Comparison of ENCODE assay signal across 1 fruit fly cellular context in genomic region chrX:9685568-9686413, dm6.
TF ChIP-seq lines count a peak whose summit lies in the region.

No protein-coding gene starts in this region.

TF ChIP-seq in whole organism, embryonic, 481 proteins besides CTCF, POLR2A, EP300 and RAD21 (continued from another document):
- TF ChIP-seq CG1602 (GFP tag; optimal IDR thresholded peaks at IDR 0.05; lab: Kevin White, UChicago) (peak; percentile 41), CG14860 (GFP tag; IDR thresholded peaks at IDR 0.05; lab: Robert Waterston, UW; ENCODE audit: partially characterized antibody) (no peak), CG7963 (GFP tag; IDR thresholded peaks at IDR 0.05; lab: Robert Waterston, UW; ENCODE audit: partially characterized antibody) (peak; percentile 39; the same call in 1 of the 3 replicates), CG8089 (GFP tag; optimal IDR thresholded peaks at IDR 0.05; lab: Kevin White, UChicago) (peak; percentile 5), Awh (GFP tag; IDR thresholded peaks at IDR 0.05; lab: Robert Waterston, UW) (no peak), Dref (GFP tag; IDR thresholded peaks at IDR 0.05; lab: Robert Waterston, UW) (no peak), CG13424 (tag; optimal IDR thresholded peaks at IDR 0.05; lab: Kevin White, UChicago) (peak; percentile 82), HLHmδ (GFP tag; optimal IDR thresholded peaks at IDR 0.05; lab: Kevin White, UChicago) (peak; percentile 39), CG32767 (GFP tag; IDR thresholded peaks at IDR 0.05; lab: Robert Waterston, UW) (no peak), CG34422 (GFP tag; IDR thresholded peaks at IDR 0.05; lab: Robert Waterston, UW) (no peak), Gug (GFP tag; IDR thresholded peaks at IDR 0.05; lab: Robert Waterston, UW) (peak; percentile 46; the same call in 1 of the 4 replicates), klu (GFP tag; IDR thresholded peaks at IDR 0.05; lab: Robert Waterston, UW) (peak; percentile 22; the same call in 1 of the 2 replicates), CG8765 (GFP tag; IDR thresholded peaks at IDR 0.05; lab: Robert Waterston, UW) (no peak), CG7372 (GFP tag; IDR thresholded peaks at IDR 0.05; lab: Robert Waterston, UW) (no peak), Optix (GFP tag; IDR thresholded peaks at IDR 0.05; lab: Robert Waterston, UW) (no peak), Mrtf (GFP tag; IDR thresholded peaks at IDR 0.05; lab: Robert Waterston, UW) (no peak), Ada2b (GFP tag; IDR thresholded peaks at IDR 0.05; lab: Robert Waterston, UW) (no peak), CG32772 (GFP tag; IDR thresholded peaks at IDR 0.05; lab: Robert Waterston, UW) (no peak), jing (GFP tag; optimal IDR thresholded peaks at IDR 0.05; lab: Kevin White, UChicago) (no peak), trh (GFP tag; optimal IDR thresholded peaks at IDR 0.05; lab: Kevin White, UChicago) (no peak), CG8359 (GFP tag; optimal IDR thresholded peaks at IDR 0.05; lab: Kevin White, UChicago; ENCODE audit: borderline replicate concordance) (no peak), CG17328 (GFP tag; IDR thresholded peaks at IDR 0.05; lab: Robert Waterston, UW) (no peak), rib (GFP tag; IDR thresholded peaks at IDR 0.05; lab: Robert Waterston, UW) (no peak), CG10654 (GFP tag; optimal IDR thresholded peaks at IDR 0.05; lab: Kevin White, UChicago) (peak; percentile 2), emc (GFP tag; optimal IDR thresholded peaks at IDR 0.05; lab: Kevin White, UChicago) (no peak), CG16779 (GFP tag; IDR thresholded peaks at IDR 0.05; lab: Robert Waterston, UW) (no peak), Eip74EF (GFP tag; optimal IDR thresholded peaks at IDR 0.05; lab: Kevin White, UChicago) (no peak), Abd-B (GFP tag; optimal IDR thresholded peaks at IDR 0.05; lab: Kevin White, UChicago) (peak; percentile 48), CG11085 (GFP tag; IDR thresholded peaks at IDR 0.05; lab: Robert Waterston, UW) (0 out of 2 replicates have a peak, but pooled peaks have one; percentile 12), CG34224 (GFP tag; IDR thresholded peaks at IDR 0.05; lab: Robert Waterston, UW; ENCODE audit: partially characterized antibody) (peak; percentile 59), CG17186 (GFP tag; optimal IDR thresholded peaks at IDR 0.05; lab: Kevin White, UChicago) (no peak), Gsc (GFP tag; IDR thresholded peaks at IDR 0.05; lab: Robert Waterston, UW) (no peak), knrl (GFP tag; IDR thresholded peaks at IDR 0.05; lab: Robert Waterston, UW; ENCODE audit: partially characterized antibody) (peak; percentile 57; the same call in 2 of the 3 replicates), CG2202 (tag; optimal IDR thresholded peaks at IDR 0.05; lab: Kevin White, UChicago) (peak; percentile 14), gem (tag; optimal IDR thresholded peaks at IDR 0.05; lab: Kevin White, UChicago) (peak; percentile 71), disco-r (GFP tag; optimal IDR thresholded peaks at IDR 0.05; lab: Kevin White, UChicago) (peak; percentile 87), fu2 (GFP tag; optimal IDR thresholded peaks at IDR 0.05; lab: Kevin White, UChicago) (peak; percentile 55), psq (GFP tag; optimal IDR thresholded peaks at IDR 0.05; lab: Kevin White, UChicago) (no peak), Nf-YB (GFP tag; optimal IDR thresholded peaks at IDR 0.05; lab: Kevin White, UChicago) (peak; percentile 47), chinmo (GFP tag; IDR thresholded peaks at IDR 0.05; lab: Robert Waterston, UW; ENCODE audit: partially characterized antibody) (no peak), CG3163 (GFP tag; optimal IDR thresholded peaks at IDR 0.05; lab: Kevin White, UChicago) (peak; percentile 54), CG5180 (GFP tag; optimal IDR thresholded peaks at IDR 0.05; lab: Kevin White, UChicago) (peak; percentile 2), CG17612 (GFP tag; IDR thresholded peaks at IDR 0.05; lab: Robert Waterston, UW) (no peak), CG11695 (GFP tag; IDR thresholded peaks at IDR 0.05; lab: Robert Waterston, UW) (no peak), hkb (optimal IDR thresholded peaks at IDR 0.05; lab: Kevin White, UChicago) (no peak), hkb (GFP tag; IDR thresholded peaks at IDR 0.05; lab: Robert Waterston, UW) (no peak), tap (tag; optimal IDR thresholded peaks at IDR 0.05; lab: Kevin White, UChicago) (no peak), CG12155 (GFP tag; optimal IDR thresholded peaks at IDR 0.05; lab: Kevin White, UChicago) (peak; percentile 99), CG10147 (GFP tag; optimal IDR thresholded peaks at IDR 0.05; lab: Kevin White, UChicago) (peak; percentile 71), CG14667 (GFP tag; IDR thresholded peaks at IDR 0.05; lab: Robert Waterston, UW) (0 out of 2 replicates have a peak, but pooled peaks have one; percentile 4), zen (tag; optimal IDR thresholded peaks at IDR 0.05; lab: Kevin White, UChicago) (peak; percentile 17), H2.0 (GFP tag; IDR thresholded peaks at IDR 0.05; lab: Robert Waterston, UW) (no peak), sim (GFP tag; IDR thresholded peaks at IDR 0.05; lab: Robert Waterston, UW) (no peak), tio (GFP tag; optimal IDR thresholded peaks at IDR 0.05; lab: Kevin White, UChicago) (no peak), tna (GFP tag; IDR thresholded peaks at IDR 0.05; lab: Robert Waterston, UW; ENCODE audit: partially characterized antibody) (no peak), Rx (GFP tag; IDR thresholded peaks at IDR 0.05; lab: Robert Waterston, UW) (no peak), Lpt (GFP tag; optimal IDR thresholded peaks at IDR 0.05; lab: Kevin White, UChicago) (no peak), Kr (GFP tag; optimal IDR thresholded peaks at IDR 0.05; lab: Kevin White, UChicago) (no peak), CG12391 (tag; optimal IDR thresholded peaks at IDR 0.05; lab: Kevin White, UChicago) (peak; percentile 79), Nf-YA (GFP tag; IDR thresholded peaks at IDR 0.05; lab: Robert Waterston, UW) (no peak), Sry-δ (GFP tag; optimal IDR thresholded peaks at IDR 0.05; lab: Kevin White, UChicago) (peak; percentile 68), Hey (tag; optimal IDR thresholded peaks at IDR 0.05; lab: Kevin White, UChicago) (peak; percentile 19), pan (optimal IDR thresholded peaks at IDR 0.05; lab: Kevin White, UChicago) (no peak), pan (GFP tag; optimal IDR thresholded peaks at IDR 0.05 in 1 of 2, IDR thresholded peaks at IDR 0.05 in 1 of 2) (no peak), CG13894 (tag; optimal IDR thresholded peaks at IDR 0.05; lab: Kevin White, UChicago) (peak; percentile 27), Elba2 (GFP tag; optimal IDR thresholded peaks at IDR 0.05; lab: Kevin White, UChicago) (no peak), Dip3 (GFP tag; optimal IDR thresholded peaks at IDR 0.05; lab: Kevin White, UChicago) (peak; percentile 54), CG4424 (GFP tag; optimal IDR thresholded peaks at IDR 0.05; lab: Kevin White, UChicago) (peak; percentile 53), CG11456 (GFP tag; IDR thresholded peaks at IDR 0.05; lab: Robert Waterston, UW) (no peak), D (optimal IDR thresholded peaks at IDR 0.05; lab: Kevin White, UChicago) (no peak), D (GFP tag; optimal IDR thresholded peaks at IDR 0.05; lab: Kevin White, UChicago) (peak; percentile 15), CG31224 (GFP tag; IDR thresholded peaks at IDR 0.05; lab: Robert Waterston, UW) (peak; percentile 33; the same call in 1 of the 2 replicates), HLH3B (GFP tag; IDR thresholded peaks at IDR 0.05; lab: Robert Waterston, UW) (no peak), Rfx (GFP tag; IDR thresholded peaks at IDR 0.05; lab: Robert Waterston, UW) (peak; percentile 69), CG15514 (GFP tag; optimal IDR thresholded peaks at IDR 0.05; lab: Kevin White, UChicago) (no peak), CG9727 (GFP tag; optimal IDR thresholded peaks at IDR 0.05; lab: Kevin White, UChicago) (peak; percentile 68), Aef1 (GFP tag; IDR thresholded peaks at IDR 0.05; lab: Robert Waterston, UW) (no peak), jigr1 (GFP tag; IDR thresholded peaks at IDR 0.05; lab: Robert Waterston, UW) (no peak), peb (GFP tag; IDR thresholded peaks at IDR 0.05; lab: Robert Waterston, UW) (no peak), CG6791 (GFP tag; IDR thresholded peaks at IDR 0.05; lab: Robert Waterston, UW; ENCODE audit: partially characterized antibody) (peak; percentile 18; the same call in 1 of the 3 replicates), amos (GFP tag; IDR thresholded peaks at IDR 0.05; lab: Robert Waterston, UW; ENCODE audit: partially characterized antibody) (peak; percentile 63), CG9932 (GFP tag; IDR thresholded peaks at IDR 0.05; lab: Robert Waterston, UW) (peak; percentile 64), wdn (GFP tag; IDR thresholded peaks at IDR 0.05; lab: Robert Waterston, UW) (no peak), lola (GFP tag; optimal IDR thresholded peaks at IDR 0.05; lab: Kevin White, UChicago) (peak in 1 of 3 experiments; percentile 64), CG43689 (GFP tag; IDR thresholded peaks at IDR 0.05; lab: Robert Waterston, UW) (no peak), sens (GFP tag; lab: Kevin White, UChicago) (peak; percentile 86), dysf (GFP tag; IDR thresholded peaks at IDR 0.05; lab: Robert Waterston, UW) (peak; percentile 56; the same call in 2 of the 3 replicates), Poxn (GFP tag; IDR thresholded peaks at IDR 0.05; lab: Robert Waterston, UW) (no peak), Hmx (GFP tag; optimal IDR thresholded peaks at IDR 0.05; lab: Kevin White, UChicago) (peak; percentile 52), phol (tag; optimal IDR thresholded peaks at IDR 0.05; lab: Kevin White, UChicago) (peak; percentile 70), CG16815 (GFP tag; optimal IDR thresholded peaks at IDR 0.05; lab: Kevin White, UChicago) (peak; percentile 47), unc-4 (GFP tag; IDR thresholded peaks at IDR 0.05; lab: Robert Waterston, UW; ENCODE audit: partially characterized antibody) (peak; percentile 54; the same call in 1 of the 2 replicates), vvl (GFP tag; IDR thresholded peaks at IDR 0.05; lab: Robert Waterston, UW) (no peak), CG1792 (GFP tag; optimal IDR thresholded peaks at IDR 0.05; lab: Kevin White, UChicago) (no peak), Deaf1 (tag; optimal IDR thresholded peaks at IDR 0.05; lab: Kevin White, UChicago) (no peak), inv (GFP tag; IDR thresholded peaks at IDR 0.05; lab: Robert Waterston, UW; ENCODE audit: partially characterized antibody) (0 out of 2 replicates have a peak, but pooled peaks have one; percentile 34), Ets65A (GFP tag; lab: Kevin White, UChicago) (peak; percentile 94), ab (GFP tag; optimal IDR thresholded peaks at IDR 0.05; lab: Kevin White, UChicago) (peak; percentile 23), slbo (GFP tag; IDR thresholded peaks at IDR 0.05; lab: Robert Waterston, UW) (peak; percentile 67), CG11247 (GFP tag; IDR thresholded peaks at IDR 0.05; lab: Robert Waterston, UW) (0 out of 2 replicates have a peak, but pooled peaks have one; percentile 44), odd (GFP tag; optimal IDR thresholded peaks at IDR 0.05; lab: Kevin White, UChicago) (no peak), CG2120 (GFP tag; optimal IDR thresholded peaks at IDR 0.05; lab: Kevin White, UChicago) (peak; percentile 80), CG2129 (GFP tag; IDR thresholded peaks at IDR 0.05; lab: Robert Waterston, UW; ENCODE audit: partially characterized antibody) (no peak), CG10979 (tag; optimal IDR thresholded peaks at IDR 0.05; lab: Kevin White, UChicago) (peak; percentile 52), CoRest (tag; optimal IDR thresholded peaks at IDR 0.05; lab: Kevin White, UChicago) (peak; percentile 87), Taf1 (GFP tag; IDR thresholded peaks at IDR 0.05; lab: Robert Waterston, UW) (no peak)
